Worm (Caenorhabditis elegans): ENCODE measurements around the gene Y47D3A.13.

- TF ChIP-seq lin-11 (tag; optimal IDR thresholded peaks at IDR 0.05) (no peak), pat-9 (tag; optimal IDR thresholded peaks at IDR 0.05) (no peak), dve-1 (tag; optimal IDR thresholded peaks at IDR 0.05) (no peak), nfya-1 (tag; optimal IDR thresholded peaks at IDR 0.05) (no peak), unc-42 (tag; optimal IDR thresholded peaks at IDR 0.05) (no peak), Y22D7AL.16 (tag; optimal IDR thresholded peaks at IDR 0.05) (no peak), sox-4 (tag; optimal IDR thresholded peaks at IDR 0.05) (no peak)
Measured at ce11 chrIII:11231408-11231807, 7.5 kb upstream of the Y47D3A.13 start.
